Worm (Caenorhabditis elegans): Measurements from ENCODE around the gene srx-113.

- no peak for TF ChIP-seq nhr-6 (tag; optimal IDR thresholded peaks at IDR 0.05)
- no peak for TF ChIP-seq nhr-11 (tag; optimal IDR thresholded peaks at IDR 0.05)
- TF ChIP-seq elt-1 (tag; optimal IDR thresholded peaks at IDR 0.05), result no peak
- no peak for TF ChIP-seq mdl-1 (tag; optimal IDR thresholded peaks at IDR 0.05)
- no peak for TF ChIP-seq lin-13 (GFP tag; optimal IDR thresholded peaks at IDR 0.05)
- no peak for TF ChIP-seq nhr-25 (tag; optimal IDR thresholded peaks at IDR 0.05)
- TF ChIP-seq unc-62 (GFP tag; optimal IDR thresholded peaks at IDR 0.05), result no peak
Measured at ce11 chrV:12673745-12674144, 41.8 kb upstream of the srx-113 start.
